Fruit fly (Drosophila melanogaster) whole organism: ENCODE measurements around the gene Pdxk.

ENCODE experiments used
- CG8478 ChIP-seq: fragments of >200 bp; optimal IDR thresholded peaks from 2 replicates; lab custom pipeline; 2018; ENCODE audit warnings: inconsistent platforms
- Dll ChIP-seq: fragments of >200 bp; optimal IDR thresholded peaks from 2 replicates; lab custom pipeline; 2017
- EcR ChIP-seq, 2 experiments: fragments of >200 bp; optimal IDR thresholded peaks; 2 replicates each; lab custom pipeline; 2017; ENCODE audit warnings: missing biosample characterization in 2 of 2, missing genetic modification characterization in 2 of 2, missing genetic modification reagents in 2 of 2
- pan ChIP-seq: fragments of >200 bp; optimal IDR thresholded peaks from 2 replicates; lab custom pipeline; 2017
- psq ChIP-seq: fragments of >200 bp; optimal IDR thresholded peaks from 2 replicates; lab custom pipeline; 2017
- usp ChIP-seq: fragments of >200 bp; optimal IDR thresholded peaks from 2 replicates; lab custom pipeline; 2017; ENCODE audit warnings: missing biosample characterization, missing genetic modification characterization, mixed read lengths

Gene Pdxk

dm6 chr3L:9373374-9374004 lies 13.4 kb downstream of the Pdxk start:
- peak; percentile 26 to 68 for TF ChIP-seq EcR (GFP tag; optimal IDR thresholded peaks at IDR 0.05; lab: Kevin White, UChicago)
- no peak for TF ChIP-seq Dll (lab: Kevin White, UChicago)

- TF ChIP-seq psq (lab: Kevin White, UChicago), result no peak
Observed at dm6 chr3L:9375130-9375529, 15.0 kb downstream of the Pdxk start, which contains the start of gene CG4461. Gene CG4461, plus strand, starts transcription at chr3L:9375430.

- TF ChIP-seq CG8478, result no peak
- TF ChIP-seq pan (lab: Kevin White, UChicago), result no peak
- no peak for TF ChIP-seq usp (GFP tag; lab: Kevin White, UChicago)
- no peak for TF ChIP-seq Dll (lab: Kevin White, UChicago)
Observed at dm6 chr3L:9376573-9376972, 16.5 kb downstream of the Pdxk start.

- no peak for TF ChIP-seq pan (lab: Kevin White, UChicago)
- no peak for TF ChIP-seq Dll (lab: Kevin White, UChicago)
- no peak for TF ChIP-seq CG8478
- peak; percentile 74 to 96 for TF ChIP-seq EcR (GFP tag; optimal IDR thresholded peaks at IDR 0.05; lab: Kevin White, UChicago)
- no peak for TF ChIP-seq usp (GFP tag; lab: Kevin White, UChicago)
- no peak for TF ChIP-seq psq (lab: Kevin White, UChicago)
Observed at dm6 chr3L:9377198-9378035, 17.3 kb downstream of the Pdxk start, which contains the start of gene Hsp26. Gene Hsp26, minus strand, starts transcription at chr3L:9377427.

dm6 chr3L:9379484-9380343 lies 19.6 kb downstream of the Pdxk start, which contains the start of gene Hsp67Ba:
Gene Hsp67Ba, minus strand, starts transcription at chr3L:9379534.
- TF ChIP-seq CG8478 (no peak), usp (GFP tag; lab: Kevin White, UChicago) (no peak), Dll (lab: Kevin White, UChicago) (peak; percentile 20)

dm6 chr3L:9380344-9380849 lies 20.3 kb downstream of the Pdxk start:
- TF ChIP-seq psq (lab: Kevin White, UChicago) (no peak), pan (lab: Kevin White, UChicago) (no peak), usp (GFP tag; lab: Kevin White, UChicago) (no peak), CG8478 (no peak), Dll (lab: Kevin White, UChicago) (no peak), EcR (GFP tag; optimal IDR thresholded peaks at IDR 0.05; lab: Kevin White, UChicago) (no peak)

dm6 chr3L:9381602-9382001 lies 21.5 kb downstream of the Pdxk start, which contains the start of gene Hsp23:
Gene Hsp23, plus strand, starts transcription at chr3L:9381882.
- TF ChIP-seq Dll (lab: Kevin White, UChicago) (peak; percentile 18), EcR (GFP tag; optimal IDR thresholded peaks at IDR 0.05; lab: Kevin White, UChicago) (peak in 1 of 2 experiments; percentile 48), pan (lab: Kevin White, UChicago) (no peak), psq (lab: Kevin White, UChicago) (no peak)

- TF ChIP-seq CG8478 (peak; percentile 42), pan (lab: Kevin White, UChicago) (no peak), EcR (GFP tag; optimal IDR thresholded peaks at IDR 0.05; lab: Kevin White, UChicago) (peak in 1 of 2 experiments; percentile 76)
Observed at dm6 chr3L:9383345-9384075, 23.4 kb downstream of the Pdxk start, which contains the start of gene Hsp27. Gene Hsp27, plus strand, starts transcription at chr3L:9384063.

dm6 chr3L:9384445-9385079 lies 24.4 kb downstream of the Pdxk start:
- no peak for TF ChIP-seq usp (GFP tag; lab: Kevin White, UChicago)
- TF ChIP-seq CG8478, result no peak
- no peak for TF ChIP-seq Dll (lab: Kevin White, UChicago)
- peak in 1 of 2 experiments; percentile 17 for TF ChIP-seq EcR (GFP tag; optimal IDR thresholded peaks at IDR 0.05; lab: Kevin White, UChicago)

- TF ChIP-seq CG8478 (no peak), EcR (GFP tag; optimal IDR thresholded peaks at IDR 0.05; lab: Kevin White, UChicago) (no peak), pan (lab: Kevin White, UChicago) (no peak), psq (lab: Kevin White, UChicago) (no peak)
Observed at dm6 chr3L:9391340-9391980, 31.3 kb downstream of the Pdxk start.
